Fruit fly (Drosophila melanogaster): ENCODE measurements around the gene CG9259.

DNA sequence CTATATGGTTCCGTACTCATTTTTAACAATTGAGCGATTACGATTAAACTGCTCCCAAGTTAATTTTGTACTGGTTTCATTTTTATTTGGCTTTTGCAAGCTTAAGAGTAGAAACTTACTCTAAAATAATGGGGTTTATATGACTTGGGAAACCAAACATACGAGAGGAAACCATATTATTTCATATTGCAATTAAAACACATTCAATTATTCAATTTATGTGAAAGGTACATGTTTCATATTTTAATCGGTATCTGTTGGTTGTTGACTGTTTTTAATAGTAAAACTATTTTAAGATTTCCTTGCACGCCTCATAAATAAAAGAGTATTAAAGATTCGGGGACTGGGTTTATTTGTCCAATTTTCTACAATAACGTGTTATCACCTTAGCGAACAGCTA, 4.9 kb upstream of the CG9259 start, which contains the start of gene CG33510:
- TF ChIP-seq sv (GFP tag; optimal IDR thresholded peaks at IDR 0.05) (no peak), HLH106 (tag; optimal IDR thresholded peaks at IDR 0.05) (no peak), pan (optimal IDR thresholded peaks at IDR 0.05) (no peak), Dif (GFP tag; optimal IDR thresholded peaks at IDR 0.05; ENCODE audit: partially characterized antibody) (no peak), lola (GFP tag; optimal IDR thresholded peaks at IDR 0.05) (no peak), psq (GFP tag; optimal IDR thresholded peaks at IDR 0.05) (no peak), jim (GFP tag; optimal IDR thresholded peaks at IDR 0.05) (no peak)

Measured in whole organism, wandering third instar larva.